Fruit fly (Drosophila melanogaster): Measurements from ENCODE around the gene Sf3b5.

Sf3b5 gene

DNA sequence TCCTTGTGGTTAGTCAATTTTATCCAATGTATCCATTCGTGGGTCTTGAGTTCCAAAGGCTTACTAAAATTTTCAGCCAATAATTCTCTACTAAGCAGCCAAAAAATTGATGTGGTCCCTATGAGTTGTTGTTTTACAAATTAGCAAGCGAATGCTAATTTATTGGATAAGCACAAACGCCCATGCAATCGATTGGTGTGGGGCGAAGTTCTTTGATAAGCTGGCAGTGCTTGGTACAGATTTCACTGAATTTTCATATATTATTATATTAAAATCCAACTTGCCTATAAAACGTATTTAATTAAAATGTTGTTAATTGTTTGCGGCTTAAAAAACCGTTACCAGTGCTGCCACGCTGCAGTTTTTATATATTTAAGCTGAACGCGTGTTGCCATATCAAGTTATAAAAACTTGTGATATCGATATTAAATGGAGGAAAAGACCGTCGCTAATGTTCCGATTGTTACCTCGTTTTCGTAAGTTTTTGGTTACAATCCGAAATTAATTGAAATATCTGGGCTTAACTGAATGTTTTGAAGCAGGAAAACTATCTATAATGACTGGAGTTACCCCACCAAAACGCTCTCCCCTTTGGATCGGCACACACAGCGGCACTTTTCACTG lies 11.4 kb downstream of the Sf3b5 start, which contains the start of the genes CG31100 and CG11980:
TSS of gene CG31100 (minus strand) at position 51 of the 624 bp plus-strand sequence.
TSS of gene CG11980 (plus strand) at position 418 of the 624 bp plus-strand sequence.
- TF ChIP-seq trem (tag; optimal IDR thresholded peaks at IDR 0.05) (peak; percentile 77), wek (GFP tag; optimal IDR thresholded peaks at IDR 0.05) (peak; percentile 23), CG2889 (GFP tag; IDR thresholded peaks at IDR 0.05) (no peak), Myb (GFP tag; optimal IDR thresholded peaks at IDR 0.05) (peak; percentile 99), HmgZ (tag; optimal IDR thresholded peaks at IDR 0.05) (peak; percentile 56), CG3847 (GFP tag; IDR thresholded peaks at IDR 0.05) (peak; percentile 46), YL-1 (GFP tag; optimal IDR thresholded peaks at IDR 0.05) (peak; percentile 78), Dip2 (GFP tag; IDR thresholded peaks at IDR 0.05) (no peak), zen2 (GFP tag; IDR thresholded peaks at IDR 0.05; ENCODE audit: partially characterized antibody) (peak; percentile 55; the same call in 2 of the 3 replicates), ato (GFP tag; IDR thresholded peaks at IDR 0.05; ENCODE audit: partially characterized antibody) (0 out of 2 replicates have a peak, but pooled peaks have one; percentile 39), dm (GFP tag; optimal IDR thresholded peaks at IDR 0.05) (peak; percentile 78), CG11504 (tag; optimal IDR thresholded peaks at IDR 0.05) (no peak), CG14710 (tag; optimal IDR thresholded peaks at IDR 0.05) (peak; percentile 79), hbn (GFP tag; IDR thresholded peaks at IDR 0.05; ENCODE audit: partially characterized antibody) (peak; percentile 73), Ets97D (GFP tag; optimal IDR thresholded peaks at IDR 0.05) (peak; percentile 78), CG16815 (GFP tag; optimal IDR thresholded peaks at IDR 0.05) (no peak), lola (GFP tag; optimal IDR thresholded peaks at IDR 0.05) (no peak), BEAF-32 (GFP tag; optimal IDR thresholded peaks at IDR 0.05) (peak; percentile 86), amos (GFP tag; IDR thresholded peaks at IDR 0.05; ENCODE audit: partially characterized antibody) (peak; percentile 77), sens (GFP tag) (peak; percentile 72), vnd (GFP tag; IDR thresholded peaks at IDR 0.05; ENCODE audit: partially characterized antibody) (peak; percentile 42; the same call in 1 of the 3 replicates), bbx (GFP tag; IDR thresholded peaks at IDR 0.05; ENCODE audit: partially characterized antibody) (peak; percentile 75), CG15514 (GFP tag; optimal IDR thresholded peaks at IDR 0.05) (peak; percentile 58), MBD-R2 (GFP tag; IDR thresholded peaks at IDR 0.05) (peak; percentile 46), CG34224 (GFP tag; IDR thresholded peaks at IDR 0.05; ENCODE audit: partially characterized antibody) (peak; percentile 73), CG16813 (GFP tag; IDR thresholded peaks at IDR 0.05; ENCODE audit: partially characterized antibody) (peak; percentile 73), Med (GFP tag) (peak; percentile 60), CG13287 (GFP tag; IDR thresholded peaks at IDR 0.05; ENCODE audit: partially characterized antibody) (peak; percentile 89), CG4617 (GFP tag; optimal IDR thresholded peaks at IDR 0.05; ENCODE audit: borderline replicate concordance) (peak; percentile 73), Hand (GFP tag; optimal IDR thresholded peaks at IDR 0.05) (no peak), Sry-δ (GFP tag; optimal IDR thresholded peaks at IDR 0.05) (peak; percentile 92), CG30403 (GFP tag; optimal IDR thresholded peaks at IDR 0.05) (peak; percentile 11), ttk (GFP tag; IDR thresholded peaks at IDR 0.05) (no peak), CG12155 (GFP tag; optimal IDR thresholded peaks at IDR 0.05) (peak; percentile 8), CG10543 (GFP tag; optimal IDR thresholded peaks at IDR 0.05) (no peak), Atf6 (GFP tag; IDR thresholded peaks at IDR 0.05) (no peak), CG13624 (GFP tag; optimal IDR thresholded peaks at IDR 0.05) (no peak), CG9797 (GFP tag; optimal IDR thresholded peaks at IDR 0.05) (peak; percentile 12), CTCF (GFP tag; optimal IDR thresholded peaks at IDR 0.05) (peak; percentile 8), vvl (GFP tag; IDR thresholded peaks at IDR 0.05) (0 out of 2 replicates have a peak, but pooled peaks have one; percentile 17), grau (tag; optimal IDR thresholded peaks at IDR 0.05) (peak; percentile 3), chinmo (GFP tag; IDR thresholded peaks at IDR 0.05; ENCODE audit: partially characterized antibody) (0 out of 4 replicates have a peak, but pooled peaks have one; percentile 30), E2f2 (GFP tag; IDR thresholded peaks at IDR 0.05) (peak; percentile 74), Dp (GFP tag; optimal IDR thresholded peaks at IDR 0.05) (peak; percentile 74), knrl (GFP tag; IDR thresholded peaks at IDR 0.05; ENCODE audit: partially characterized antibody) (peak; percentile 73), CG10267 (tag; optimal IDR thresholded peaks at IDR 0.05) (peak; percentile 55), nmo (GFP tag; optimal IDR thresholded peaks at IDR 0.05) (peak; percentile 38), Doc3 (GFP tag; IDR thresholded peaks at IDR 0.05; ENCODE audit: partially characterized antibody) (peak; percentile 65; the same call in 1 of the 3 replicates)

Data from whole organism, embryonic.